Worm (Caenorhabditis elegans) whole organism, L1 larva: ENCODE measurements around the gene sds-22.

Source experiments
- C04F5.9 ChIP-seq: sonication (generic microtip); optimal IDR thresholded peaks from 2 replicates; lab custom pipeline; 2016; ENCODE audit warnings: missing genetic modification characterization, missing compliant biosample characterization
- C34B4.2 ChIP-seq: sonication (generic microtip); optimal IDR thresholded peaks from 2 replicates; lab custom pipeline; 2017; ENCODE audit warnings: mild to moderate bottlenecking, missing genetic modification characterization, missing compliant biosample characterization
- Y116A8C.19 ChIP-seq: sonication (generic microtip); optimal IDR thresholded peaks from 2 replicates; lab custom pipeline; 2016; ENCODE audit warnings: missing compliant biosample characterization, missing genetic modification characterization, borderline replicate concordance
- aha-1 ChIP-seq: fragments of 150-350 bp; optimal IDR thresholded peaks from 2 replicates; lab custom pipeline; 2014; ENCODE audit warnings: missing biosample characterization, missing genetic modification characterization
- alr-1 ChIP-seq: fragments of 200-800 bp; sonication (Bioruptor generic); optimal IDR thresholded peaks from 2 replicates; lab custom pipeline; 2018; ENCODE audit warnings: borderline replicate concordance, mild to moderate bottlenecking, missing genetic modification characterization, missing compliant biosample characterization
- ceh-63 ChIP-seq: fragments of 200-800 bp; sonication (Bioruptor generic); optimal IDR thresholded peaks from 2 replicates; lab custom pipeline; 2018; ENCODE audit warnings: mild to moderate bottlenecking, missing genetic modification characterization, missing compliant biosample characterization
- ceh-82 ChIP-seq, 3 experiments: fragments of 150-350 bp in 1 of 3; sonication (generic microtip) in 2 of 3; optimal IDR thresholded peaks; 2 replicates each; lab custom pipeline; 2014 to 2017; ENCODE audit warnings: missing biosample characterization in 3 of 3, missing genetic modification characterization in 3 of 3
- dpl-1 ChIP-seq, 3 experiments: fragments of 150-350 bp in 2 of 3; sonication (generic microtip) in 1 of 3; optimal IDR thresholded peaks; 2 replicates each; lab custom pipeline; 2014 to 2017; ENCODE audit warnings: missing biosample characterization in 3 of 3, missing genetic modification characterization in 3 of 3, missing genetic modification reagents in 3 of 3
- efl-1 ChIP-seq, 4 experiments: fragments of 150-350 bp; optimal IDR thresholded peaks in 3 of 4; peaks in 1 of 4; 1 replicate in 1 of 4; 2 replicates in 3 of 4; lab custom pipeline; 2014; ENCODE audit warnings: missing biosample characterization in 2 of 4, missing genetic modification characterization in 2 of 4, missing genetic modification reagents in 2 of 4
- efl-3 ChIP-seq: fragments of 200-800 bp; sonication (Bioruptor generic); optimal IDR thresholded peaks from 2 replicates; lab custom pipeline; 2018; ENCODE audit warnings: mild to moderate bottlenecking, missing genetic modification characterization, missing compliant biosample characterization
- egl-13 ChIP-seq: sonication (generic microtip); optimal IDR thresholded peaks from 2 replicates; lab custom pipeline; 2016; ENCODE audit warnings: missing genotype, missing genetic modification reagents, missing genetic modification characterization, missing compliant biosample characterization
- egl-27 ChIP-seq, 2 experiments: fragments of 150-350 bp in 1 of 2; sonication (generic microtip); optimal IDR thresholded peaks; 3 replicates each; lab custom pipeline; 2017 to 2018; ENCODE audit warnings: missing biosample characterization in 2 of 2, missing genetic modification characterization in 2 of 2, missing genetic modification reagents in 2 of 2
- elt-3 ChIP-seq, 6 experiments: fragments of 150-350 bp in 1 of 6; sonication (generic microtip); optimal IDR thresholded peaks; 2 replicates each; lab custom pipeline; 2017 to 2018; ENCODE audit warnings: missing biosample characterization in 6 of 6, missing genetic modification characterization in 6 of 6, inconsistent platforms in 1 of 6
- fkh-4 ChIP-seq: sonication (generic microtip); optimal IDR thresholded peaks from 2 replicates; lab custom pipeline; 2016; ENCODE audit warnings: missing compliant biosample characterization, missing genetic modification characterization, borderline replicate concordance
- fkh-8 ChIP-seq: sonication (generic microtip); optimal IDR thresholded peaks from 2 replicates; lab custom pipeline; 2016; ENCODE audit warnings: mild to moderate bottlenecking, missing genetic modification characterization, missing compliant biosample characterization
- grh-1 ChIP-seq: fragments of 200-800 bp; sonication (Bioruptor generic); IDR thresholded peaks from 2 replicates; pipeline ENCODE4 v1.3.6; 2022; ENCODE audit warnings: missing genetic modification reagents, missing genetic modification characterization, missing compliant biosample characterization
- hlh-17 ChIP-seq: fragments of 200-800 bp; sonication (Bioruptor generic); optimal IDR thresholded peaks from 2 replicates; lab custom pipeline; 2018; ENCODE audit warnings: missing genetic modification characterization, mild to moderate bottlenecking, missing compliant biosample characterization, moderate library complexity, borderline replicate concordance
- hlh-4 ChIP-seq: sonication (generic microtip); optimal IDR thresholded peaks from 2 replicates; lab custom pipeline; 2016; ENCODE audit warnings: mild to moderate bottlenecking, missing genetic modification characterization, missing compliant biosample characterization
- hpl-2 ChIP-seq: fragments of 150-350 bp; optimal IDR thresholded peaks from 2 replicates; lab custom pipeline; 2014; ENCODE audit warnings: missing biosample characterization, missing genetic modification reagents, missing genetic modification characterization
- isw-1 ChIP-seq: fragments of 200-800 bp; sonication (Bioruptor generic); IDR thresholded peaks from 2 replicates; pipeline ENCODE4 v1.3.6; 2022; ENCODE audit warnings: missing genetic modification characterization, missing compliant biosample characterization
- jun-1 ChIP-seq: fragments of 150-350 bp; optimal IDR thresholded peaks from 2 replicates; lab custom pipeline; 2014; ENCODE audit warnings: missing biosample characterization, missing genetic modification reagents, missing genetic modification characterization
- lin-14 ChIP-seq: fragments of 200-800 bp; sonication (Bioruptor generic); optimal IDR thresholded peaks from 2 replicates; lab custom pipeline; 2018; ENCODE audit warnings: mild to moderate bottlenecking, missing genetic modification characterization, moderate library complexity, missing compliant biosample characterization
- lin-15B ChIP-seq: fragments of 150-350 bp; sonication (generic microtip); optimal IDR thresholded peaks from 3 replicates; lab custom pipeline; 2014; ENCODE audit warnings: missing biosample characterization, missing genetic modification characterization
- lin-35 ChIP-seq, 2 experiments: fragments of 150-350 bp; optimal IDR thresholded peaks; 2 replicates each; lab custom pipeline; 2014; ENCODE audit warnings: missing biosample characterization in 2 of 2, missing genetic modification characterization in 2 of 2, missing genetic modification reagents in 2 of 2
- lin-39 ChIP-seq: fragments of 150-350 bp; optimal IDR thresholded peaks from 2 replicates; lab custom pipeline; 2014; ENCODE audit warnings: missing biosample characterization, missing genetic modification reagents, missing genetic modification characterization
- lir-3 ChIP-seq: sonication (generic microtip); optimal IDR thresholded peaks from 2 replicates; lab custom pipeline; 2016; ENCODE audit warnings: mild to moderate bottlenecking, missing genetic modification characterization, moderate library complexity, missing compliant biosample characterization; ENCODE audit not compliant: poor library complexity
- lsy-2 ChIP-seq, 2 experiments: fragments of 150-350 bp; optimal IDR thresholded peaks; 2 replicates each; lab custom pipeline; 2014; ENCODE audit warnings: missing biosample characterization in 2 of 2, missing genetic modification characterization in 2 of 2
- mab-9 ChIP-seq: fragments of 200-800 bp; sonication (Bioruptor generic); IDR thresholded peaks from 2 replicates; pipeline ENCODE4 v1.3.6; 2022; ENCODE audit warnings: missing genetic modification reagents, missing genetic modification characterization, missing compliant biosample characterization
- mdl-1 ChIP-seq, 2 experiments: fragments of 150-350 bp; optimal IDR thresholded peaks; 2 replicates each; lab custom pipeline; 2014 to 2017; ENCODE audit warnings: missing biosample characterization in 2 of 2, missing genetic modification characterization in 2 of 2, inconsistent platforms in 1 of 2
- mef-2 ChIP-seq: fragments of 150-350 bp; optimal IDR thresholded peaks from 2 replicates; lab custom pipeline; 2014; ENCODE audit warnings: missing biosample characterization, missing genetic modification characterization
- mep-1 ChIP-seq: fragments of 150-350 bp; optimal IDR thresholded peaks from 2 replicates; lab custom pipeline; 2014; ENCODE audit warnings: missing biosample characterization, missing genetic modification characterization
- nhr-11 ChIP-seq: fragments of 150-350 bp; optimal IDR thresholded peaks from 2 replicates; lab custom pipeline; 2014; ENCODE audit warnings: missing biosample characterization, missing genetic modification characterization
- nhr-12 ChIP-seq: sonication (generic microtip); optimal IDR thresholded peaks from 2 replicates; lab custom pipeline; 2017; ENCODE audit warnings: missing biosample characterization, missing genetic modification characterization
- nhr-19 ChIP-seq: fragments of 200-800 bp; sonication (Bioruptor generic); conservative IDR thresholded peaks from 2 replicates; pipeline ENCODE4 v1.3.6; 2022; ENCODE audit warnings: missing genetic modification characterization, missing compliant biosample characterization
- nhr-237 ChIP-seq: fragments of 150-350 bp; optimal IDR thresholded peaks from 2 replicates; lab custom pipeline; 2014; ENCODE audit warnings: missing biosample characterization, missing genetic modification characterization
- nhr-47 ChIP-seq: sonication (generic microtip); optimal IDR thresholded peaks from 2 replicates; lab custom pipeline; 2016; ENCODE audit warnings: mild to moderate bottlenecking, missing genetic modification characterization, moderate library complexity, missing compliant biosample characterization
- nhr-71 ChIP-seq: sonication (generic microtip); optimal IDR thresholded peaks from 2 replicates; lab custom pipeline; 2016; ENCODE audit warnings: mild to moderate bottlenecking, missing genetic modification characterization, moderate library complexity, missing compliant biosample characterization
- nhr-77 ChIP-seq: fragments of 150-350 bp; optimal IDR thresholded peaks from 2 replicates; lab custom pipeline; 2014; ENCODE audit warnings: missing biosample characterization, missing genetic modification characterization
- nhr-90 ChIP-seq: sonication (generic microtip); optimal IDR thresholded peaks from 2 replicates; lab custom pipeline; 2016; ENCODE audit warnings: mild to moderate bottlenecking, missing genetic modification characterization, missing compliant biosample characterization; ENCODE audit not compliant: poor library complexity
- rnt-1 ChIP-seq: sonication (generic microtip); optimal IDR thresholded peaks from 2 replicates; lab custom pipeline; 2016; ENCODE audit warnings: mild to moderate bottlenecking, missing genetic modification characterization, moderate library complexity, missing compliant biosample characterization
- skn-1 ChIP-seq: fragments of 150-350 bp; optimal IDR thresholded peaks from 2 replicates; lab custom pipeline; 2014; ENCODE audit warnings: missing biosample characterization, missing genetic modification characterization
- snu-23 ChIP-seq: sonication (generic microtip); optimal IDR thresholded peaks from 2 replicates; lab custom pipeline; 2016; ENCODE audit warnings: missing genetic modification characterization, missing compliant biosample characterization
- swsn-7 ChIP-seq: sonication (generic microtip); optimal IDR thresholded peaks from 2 replicates; lab custom pipeline; 2016; ENCODE audit warnings: missing genetic modification characterization, missing compliant biosample characterization
- tbx-2 ChIP-seq: sonication (generic microtip); optimal IDR thresholded peaks from 2 replicates; lab custom pipeline; 2016; ENCODE audit warnings: missing genetic modification characterization, missing compliant biosample characterization
- unc-98 ChIP-seq: fragments of 200-800 bp; sonication (Bioruptor generic); IDR thresholded peaks from 2 replicates; pipeline ENCODE4 v1.3.6; 2022; ENCODE audit warnings: missing genetic modification characterization, missing compliant biosample characterization
- ztf-11 ChIP-seq, 2 experiments: sonication (generic microtip); optimal IDR thresholded peaks; 2 replicates each; lab custom pipeline; 2016 to 2017; ENCODE audit warnings: missing genetic modification characterization in 2 of 2, missing biosample characterization in 1 of 2, missing compliant biosample characterization in 1 of 2

sds-22 gene

ce11 chrII:7854942-7855341, 3.3 kb upstream of the sds-22 start, which contains the start of gene mdt-10:
Gene mdt-10 (minus strand): TSS chrII:7855042.
- no peak for TF ChIP-seq mef-2 (tag; lab: Kevin White, UChicago)
- no peak for TF ChIP-seq hpl-2
- no peak for TF ChIP-seq skn-1 (tag; lab: Kevin White, UChicago)
- TF ChIP-seq lin-39 (tag; lab: Kevin White, UChicago), result no peak
- no peak for TF ChIP-seq hlh-17 (GFP tag; lab: Kevin White, UChicago)
- no peak for TF ChIP-seq nhr-47 (tag; lab: Kevin White, UChicago)
- no peak for TF ChIP-seq mab-9 (GFP tag; lab: Robert Waterston, UW)
- TF ChIP-seq unc-98, result no peak
- TF ChIP-seq nhr-71 (tag; lab: Kevin White, UChicago), result no peak
- TF ChIP-seq isw-1 (GFP tag; lab: Robert Waterston, UW), result no peak
- TF ChIP-seq C34B4.2, result no peak

ce11 chrII:7855619-7856018, 2.6 kb upstream of the sds-22 start, which contains the start of gene mdmh-35:
Gene mdmh-35 (minus strand): TSS chrII:7855719.
- no peak for TF ChIP-seq mdl-1 (tag; optimal IDR thresholded peaks at IDR 0.05; lab: Kevin White, UChicago)
- no peak for TF ChIP-seq grh-1 (GFP tag; lab: Robert Waterston, UW)
- no peak for TF ChIP-seq egl-27 (tag; optimal IDR thresholded peaks at IDR 0.05; lab: Kevin White, UChicago)
- no peak for TF ChIP-seq mef-2 (tag; lab: Kevin White, UChicago)
- no peak for TF ChIP-seq ceh-63 (GFP tag; lab: Kevin White, UChicago)
- TF ChIP-seq hlh-17 (GFP tag; lab: Kevin White, UChicago), result no peak
- no peak for TF ChIP-seq elt-3 (tag; optimal IDR thresholded peaks at IDR 0.05; lab: Kevin White, UChicago)
- TF ChIP-seq aha-1 (tag; lab: Kevin White, UChicago), result no peak
- no peak for TF ChIP-seq fkh-4 (tag; lab: Kevin White, UChicago)
- no peak for TF ChIP-seq C04F5.9 (tag; lab: Kevin White, UChicago)
- no peak for TF ChIP-seq efl-3
- TF ChIP-seq lin-14 (GFP tag; lab: Kevin White, UChicago), result no peak
- TF ChIP-seq hlh-4 (tag; lab: Kevin White, UChicago), result no peak
- no peak for TF ChIP-seq fkh-8 (tag; lab: Kevin White, UChicago)
- TF ChIP-seq lir-3 (tag; lab: Kevin White, UChicago), result no peak
- no peak for TF ChIP-seq alr-1 (tag; lab: Kevin White, UChicago)
- TF ChIP-seq Y116A8C.19 (tag; lab: Kevin White, UChicago), result no peak
- no peak for TF ChIP-seq ceh-82 (tag; optimal IDR thresholded peaks at IDR 0.05; lab: Kevin White, UChicago)
- TF ChIP-seq nhr-237, result no peak

DNA sequence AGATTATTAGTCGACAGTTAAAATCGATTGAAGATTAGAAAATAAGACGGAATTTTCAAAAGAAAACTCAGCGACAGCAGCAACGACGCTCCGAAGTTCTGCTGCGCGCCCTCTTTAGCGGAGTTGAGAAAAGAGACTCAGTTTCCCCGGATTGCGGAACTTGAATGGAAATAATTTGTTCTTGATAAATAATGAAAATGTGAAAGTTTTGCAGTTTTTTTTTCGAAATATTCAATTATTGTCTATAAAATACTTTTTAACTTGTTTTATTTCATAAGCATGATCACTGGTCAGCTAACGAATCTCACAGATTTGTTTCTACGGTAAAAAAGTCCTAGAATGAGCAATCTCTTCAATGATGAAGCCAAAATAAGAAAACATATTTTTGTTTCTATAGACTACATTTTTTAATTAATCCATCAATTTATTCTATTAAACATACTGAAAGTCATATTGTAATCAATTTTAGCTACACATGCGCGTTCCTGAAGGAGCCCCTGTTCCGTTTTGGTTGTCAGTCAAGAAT, 653 bp upstream of the sds-22 start, which contains the start of the genes cec-3 and T09A5.15:
TSS of gene cec-3 (minus strand) at position 116 of the 526 bp plus-strand sequence.
TSS of gene T09A5.15 (plus strand) at position 476 of the 526 bp plus-strand sequence.
- TF ChIP-seq egl-27 (tag; optimal IDR thresholded peaks at IDR 0.05; lab: Kevin White, UChicago) (no peak), nhr-11 (tag; lab: Kevin White, UChicago) (no peak), efl-1 (optimal IDR thresholded peaks at IDR 0.05; lab: Kevin White, UChicago) (peak; percentile 54 to 65), efl-1 (GFP tag; optimal IDR thresholded peaks at IDR 0.05 in 1 of 2; lab: Kevin White, UChicago) (peak; percentile 53 to 96), nhr-90 (peak; percentile 65), nhr-12 (no peak), swsn-7 (tag; lab: Kevin White, UChicago) (peak; percentile 52), lsy-2 (tag; optimal IDR thresholded peaks at IDR 0.05; lab: Kevin White, UChicago) (peak; percentile 54 to 83), isw-1 (GFP tag; lab: Robert Waterston, UW) (peak; percentile 40), dpl-1 (GFP tag; optimal IDR thresholded peaks at IDR 0.05; lab: Kevin White, UChicago) (peak; percentile 43 to 68 (median 57)), fkh-8 (tag; lab: Kevin White, UChicago) (peak; percentile 51), lin-35 (GFP tag; optimal IDR thresholded peaks at IDR 0.05; lab: Kevin White, UChicago) (peak; percentile 40 to 71), jun-1 (tag; lab: Kevin White, UChicago) (no peak), rnt-1 (peak; percentile 49), nhr-19 (GFP tag; lab: Robert Waterston, UW) (0 out of 2 replicates have a peak, but pooled peaks have one; percentile 14), egl-13 (peak; percentile 39), nhr-237 (no peak), ceh-82 (tag; optimal IDR thresholded peaks at IDR 0.05; lab: Kevin White, UChicago) (peak in 2 of 3 experiments; percentile 20 to 33), nhr-47 (tag; lab: Kevin White, UChicago) (peak; percentile 73), ztf-11 (tag; optimal IDR thresholded peaks at IDR 0.05; lab: Kevin White, UChicago) (peak in 1 of 2 experiments; percentile 63), tbx-2 (tag; lab: Kevin White, UChicago) (peak; percentile 46), lin-15B (peak; percentile 20), mep-1 (tag; lab: Kevin White, UChicago) (peak; percentile 48), nhr-77 (tag; lab: Kevin White, UChicago) (peak; percentile 5), snu-23 (peak; percentile 72)
